Worm (Caenorhabditis elegans) whole organism, L4 larva: ENCODE measurements around the gene srg-41.

Source experiments
- R02D3.7 ChIP-seq: fragments of 150-350 bp; sonication (generic microtip); optimal IDR thresholded peaks from 3 replicates; lab custom pipeline; 2014; ENCODE audit warnings: missing biosample characterization, missing genetic modification characterization
- ZK337.2 ChIP-seq: fragments of 200-800 bp; sonication (Bioruptor generic); IDR thresholded peaks from 2 replicates; pipeline ENCODE4 v1.3.6; 2022; ENCODE audit warnings: missing genetic modification reagents, missing genetic modification characterization, missing compliant biosample characterization
- ama-1 ChIP-seq: fragments of 150-350 bp; optimal IDR thresholded peaks from 2 replicates; lab custom pipeline; 2014; ENCODE audit warnings: inconsistent platforms, mixed read lengths
- arid-1 ChIP-seq: fragments of 200-800 bp; sonication (Bioruptor generic); conservative IDR thresholded peaks from 2 replicates; pipeline ENCODE4 v1.3.6; 2022; ENCODE audit warnings: missing genetic modification reagents, missing genetic modification characterization, missing compliant biosample characterization
- ceh-20 ChIP-seq: fragments of 200-800 bp; sonication (Bioruptor generic); IDR thresholded peaks from 2 replicates; pipeline ENCODE4 v1.3.6; 2022; ENCODE audit warnings: missing genetic modification reagents, missing genetic modification characterization, missing compliant biosample characterization
- ceh-28 ChIP-seq: fragments of 150-350 bp; optimal IDR thresholded peaks from 2 replicates; lab custom pipeline; 2014; ENCODE audit warnings: missing biosample characterization, missing genetic modification reagents, missing genetic modification characterization
- ceh-82 ChIP-seq: sonication (generic microtip); optimal IDR thresholded peaks from 2 replicates; lab custom pipeline; 2017; ENCODE audit warnings: missing biosample characterization, missing genetic modification characterization
- daf-16 ChIP-seq, 3 experiments: sonication (generic microtip); optimal IDR thresholded peaks; 2 replicates each; lab custom pipeline; 2016 to 2017; ENCODE audit warnings: missing genetic modification characterization in 3 of 3, missing genetic modification reagents in 3 of 3, mild to moderate bottlenecking in 2 of 3, missing compliant biosample characterization in 2 of 3, missing biosample characterization in 1 of 3, moderate library complexity in 1 of 3
- egl-43 ChIP-seq: fragments of 200-800 bp; sonication (Bioruptor generic); IDR thresholded peaks from 2 replicates; pipeline ENCODE4 v1.3.6; 2022; ENCODE audit warnings: missing genetic modification reagents, missing genetic modification characterization, missing compliant biosample characterization
- fkh-10 ChIP-seq: fragments of 150-350 bp; optimal IDR thresholded peaks from 2 replicates; lab custom pipeline; 2014; ENCODE audit warnings: missing biosample characterization, missing genetic modification reagents, missing genetic modification characterization
- hlh-11 ChIP-seq: fragments of 200-800 bp; sonication (Bioruptor generic); optimal IDR thresholded peaks from 2 replicates; lab custom pipeline; 2018; ENCODE audit warnings: mild to moderate bottlenecking, missing genetic modification characterization, missing compliant biosample characterization
- lin-1 ChIP-seq: fragments of 200-800 bp; sonication (Bioruptor generic); IDR thresholded peaks from 2 replicates; pipeline ENCODE4 v1.3.6; 2022; ENCODE audit warnings: missing genetic modification reagents, missing genetic modification characterization, missing compliant biosample characterization
- lin-29 ChIP-seq: fragments of 200-800 bp; sonication (Bioruptor generic); IDR thresholded peaks from 2 replicates; pipeline ENCODE4 v1.3.6; 2022; ENCODE audit warnings: missing genetic modification reagents, missing genetic modification characterization, missing compliant biosample characterization
- lin-39 ChIP-seq: fragments of 150-350 bp; optimal IDR thresholded peaks from 2 replicates; lab custom pipeline; 2014; ENCODE audit warnings: missing biosample characterization, missing genetic modification reagents, missing genetic modification characterization
- lir-3 ChIP-seq: sonication (generic microtip); optimal IDR thresholded peaks from 2 replicates; lab custom pipeline; 2016; ENCODE audit warnings: mild to moderate bottlenecking, missing genetic modification characterization, missing compliant biosample characterization
- madf-9 ChIP-seq: fragments of 200-800 bp; sonication (Bioruptor generic); conservative IDR thresholded peaks from 2 replicates; pipeline ENCODE4 v1.3.6; 2022; ENCODE audit warnings: missing genetic modification reagents, missing genetic modification characterization, missing compliant biosample characterization
- mes-2 ChIP-seq: sonication (generic microtip); optimal IDR thresholded peaks from 2 replicates; lab custom pipeline; 2016; ENCODE audit warnings: missing genotype, mild to moderate bottlenecking, missing genetic modification characterization, missing compliant biosample characterization; ENCODE audit not compliant: poor library complexity, severe bottlenecking
- mxl-2 ChIP-seq: fragments of 200-800 bp; sonication (Bioruptor generic); conservative IDR thresholded peaks from 2 replicates; pipeline ENCODE4 v1.3.6; 2022; ENCODE audit warnings: missing genetic modification reagents, missing genetic modification characterization, missing compliant biosample characterization
- nhr-10 ChIP-seq: fragments of 150-350 bp; optimal IDR thresholded peaks from 2 replicates; lab custom pipeline; 2014; ENCODE audit warnings: missing biosample characterization, missing genetic modification characterization
- nhr-28 ChIP-seq: fragments of 150-350 bp; optimal IDR thresholded peaks from 2 replicates; lab custom pipeline; 2014; ENCODE audit warnings: missing biosample characterization, missing genetic modification characterization
- nhr-41 ChIP-seq: fragments of 200-800 bp; sonication (Bioruptor generic); IDR thresholded peaks from 2 replicates; pipeline ENCODE4 v1.3.6; 2022; ENCODE audit warnings: missing genetic modification reagents, missing genetic modification characterization, missing compliant biosample characterization
- php-3 ChIP-seq: fragments of 200-800 bp; sonication (Bioruptor generic); IDR thresholded peaks from 2 replicates; pipeline ENCODE4 v1.3.6; 2022; ENCODE audit warnings: missing genetic modification reagents, missing genetic modification characterization, missing compliant biosample characterization
- pqm-1 ChIP-seq: sonication (generic microtip); optimal IDR thresholded peaks from 2 replicates; lab custom pipeline; 2017; ENCODE audit warnings: missing biosample characterization, missing genetic modification characterization
- snpc-4 ChIP-seq: fragments of 150-350 bp; optimal IDR thresholded peaks from 2 replicates; lab custom pipeline; 2014; ENCODE audit warnings: missing biosample characterization, missing genetic modification characterization
- unc-62 ChIP-seq, 3 experiments: fragments of 150-350 bp in 1 of 3; sonication (generic microtip); optimal IDR thresholded peaks in 2 of 3; peaks in 1 of 3; 1 replicate in 1 of 3; 2 replicates in 2 of 3; lab custom pipeline; 2014 to 2017; ENCODE audit warnings: missing biosample characterization in 3 of 3, missing genetic modification characterization in 3 of 3, missing genetic modification reagents in 3 of 3, missing genotype in 1 of 3
- zfp-2 ChIP-seq: sonication (generic microtip); optimal IDR thresholded peaks from 2 replicates; lab custom pipeline; 2016; ENCODE audit warnings: mild to moderate bottlenecking, missing genetic modification characterization, missing compliant biosample characterization
- zip-2 ChIP-seq: fragments of 150-350 bp; optimal IDR thresholded peaks from 2 replicates; lab custom pipeline; 2014; ENCODE audit warnings: missing biosample characterization, missing genetic modification characterization

Gene srg-41

ce11 chrV:11161791-11162190, at the start of gene srg-41:
Gene srg-41, minus strand, starts transcription at chrV:11161891.
- no peak for TF ChIP-seq pqm-1 (tag; lab: Kevin White, UChicago)
- TF ChIP-seq nhr-10 (tag; lab: Kevin White, UChicago): no peak
- no peak for TF ChIP-seq zfp-2 (tag; lab: Kevin White, UChicago)
- no peak for TF ChIP-seq ceh-28 (tag; lab: Kevin White, UChicago)
- no peak for TF ChIP-seq arid-1 (GFP tag; lab: Robert Waterston, UW)
- no peak for TF ChIP-seq ama-1 (lab: Kevin White, UChicago)

DNA sequence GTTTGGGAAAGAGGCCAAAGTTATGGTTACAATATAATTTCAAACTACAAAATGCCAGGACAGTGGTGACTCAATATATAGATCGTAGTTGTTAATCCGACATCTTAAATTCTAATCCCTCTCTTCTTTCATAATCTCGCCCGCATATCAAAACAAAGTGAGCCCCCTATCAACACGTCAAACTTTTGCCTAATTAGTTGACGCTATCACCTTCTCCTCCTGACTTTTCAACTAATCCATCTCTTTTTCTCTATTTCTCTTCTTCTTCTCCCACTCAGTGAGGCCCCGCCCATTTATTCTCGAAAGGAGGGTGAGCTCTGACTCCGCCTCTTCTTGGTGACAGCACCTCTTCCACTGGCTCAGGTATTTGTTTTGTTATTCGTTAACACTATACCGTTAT, 49.6 kb upstream of the srg-41 start:
- TF ChIP-seq ZK337.2 (GFP tag; lab: Robert Waterston, UW) (no peak), mxl-2 (GFP tag; lab: Robert Waterston, UW) (no peak), ceh-82 (no peak), unc-62 (GFP tag; optimal IDR thresholded peaks at IDR 0.05 in 1 of 2; lab: Kevin White, UChicago) (peak in 1 of 2 experiments; percentile 44), unc-62 (tag; optimal IDR thresholded peaks at IDR 0.05; lab: Kevin White, UChicago) (no peak)
- TF ChIP-seq, all 104 proteins: peak for 1

DNA sequence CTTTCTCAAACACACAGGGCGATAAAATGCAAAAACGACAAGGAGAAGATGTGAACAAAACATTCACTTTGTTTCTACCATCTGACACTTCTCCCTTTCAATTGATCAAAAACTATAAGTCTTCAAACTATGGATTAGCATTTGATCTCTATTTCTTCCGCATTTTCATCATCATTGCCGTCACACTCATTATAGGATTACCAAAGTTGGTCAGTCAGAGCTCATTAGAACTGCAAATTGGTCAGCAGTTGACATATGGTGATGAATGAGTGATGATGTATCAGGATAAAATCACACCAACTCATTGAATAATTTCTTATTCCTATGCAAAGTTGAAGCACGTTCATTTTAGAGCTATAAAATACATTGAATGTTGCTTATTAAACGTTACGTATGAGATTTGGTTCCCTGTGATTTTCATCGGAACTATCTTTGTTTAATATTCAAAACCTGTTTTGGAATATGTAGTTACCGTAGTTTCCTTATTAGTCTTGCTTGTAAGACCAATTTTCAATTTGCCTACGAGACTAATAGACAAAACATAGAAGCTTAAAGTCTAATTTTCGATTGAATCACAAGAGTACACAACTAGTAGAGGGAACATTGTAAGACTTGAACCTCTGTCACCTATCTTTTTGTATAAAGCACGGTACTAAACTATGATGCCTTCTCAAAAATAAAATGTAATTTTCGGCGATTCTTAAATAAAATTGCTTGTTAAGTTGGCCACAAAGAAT, 47.9 kb upstream of the srg-41 start:
- no peak for TF ChIP-seq lin-39 (tag; lab: Kevin White, UChicago)
- peak in 1 of 2 experiments; percentile 92 for TF ChIP-seq unc-62 (GFP tag; optimal IDR thresholded peaks at IDR 0.05 in 1 of 2; lab: Kevin White, UChicago)
- TF ChIP-seq unc-62 (tag; optimal IDR thresholded peaks at IDR 0.05; lab: Kevin White, UChicago): no peak

DNA sequence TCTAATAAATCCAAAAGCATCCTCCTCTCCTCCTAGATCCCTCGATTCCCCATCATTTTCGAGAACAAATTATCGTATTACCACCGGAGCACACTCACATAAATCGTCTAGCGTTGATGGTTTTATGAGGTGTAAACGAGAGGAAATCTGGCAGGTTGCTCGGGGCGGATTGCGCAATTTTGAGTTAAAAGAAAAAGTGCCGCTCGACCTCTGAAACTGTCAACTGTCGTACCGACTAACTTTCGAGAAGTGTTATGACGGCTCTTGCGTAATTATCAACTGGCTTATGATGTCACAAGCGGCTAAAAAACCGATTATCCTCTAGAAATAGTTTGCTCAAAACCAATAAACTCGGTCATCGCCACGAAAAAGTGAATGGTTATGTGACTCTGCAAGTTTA, 44.8 kb upstream of the srg-41 start:
- no peak for TF ChIP-seq lin-29 (GFP tag; lab: Robert Waterston, UW)

- TF ChIP-seq unc-62 (GFP tag; optimal IDR thresholded peaks at IDR 0.05 in 1 of 2; lab: Kevin White, UChicago) (peak in 1 of 2 experiments; percentile 58), unc-62 (tag; optimal IDR thresholded peaks at IDR 0.05; lab: Kevin White, UChicago) (no peak), lir-3 (tag; lab: Kevin White, UChicago) (no peak)
Observed at ce11 chrV:11204452-11204851, 42.8 kb upstream of the srg-41 start.

DNA sequence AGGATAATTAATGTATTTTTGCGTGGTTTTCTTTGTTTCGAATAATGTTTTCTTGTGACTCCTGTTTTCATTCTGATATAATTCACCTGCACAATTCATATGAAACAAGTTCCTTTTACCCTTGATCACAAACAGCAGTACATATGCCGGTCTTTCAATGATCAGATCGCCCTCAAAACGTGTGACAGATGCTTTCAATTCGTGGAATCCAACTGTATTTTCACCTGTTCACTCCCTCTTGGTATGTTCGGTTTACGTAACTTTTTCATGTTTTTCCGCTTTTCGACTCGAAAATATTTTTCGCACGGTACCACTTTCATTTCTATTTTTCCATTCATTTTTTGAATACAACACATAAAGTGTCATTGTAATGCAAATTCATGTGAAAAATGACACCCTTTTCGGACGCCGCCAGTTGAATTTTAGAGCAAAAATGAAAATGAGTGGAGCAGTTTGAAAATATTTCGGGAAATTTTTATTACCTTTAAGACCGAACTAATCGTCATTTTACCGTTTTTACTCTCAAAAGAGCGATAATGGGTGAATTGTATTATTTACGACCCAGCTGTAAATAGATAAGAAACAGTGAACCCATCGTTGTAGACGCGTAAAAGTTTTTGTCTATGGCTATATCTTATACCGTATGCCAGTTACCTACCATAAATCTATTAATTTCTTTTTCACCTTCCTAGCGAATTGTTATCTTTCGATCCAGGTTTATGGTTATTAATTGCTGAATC, 40.3 kb upstream of the srg-41 start, which contains the start of gene K10D6.4:
Gene K10D6.4, plus strand, starts transcription at position 100 of the 740 bp plus-strand sequence.
- TF ChIP-seq nhr-28 (tag; lab: Kevin White, UChicago) (peak; percentile 60), lin-1 (GFP tag; lab: Robert Waterston, UW) (no peak), R02D3.7 (tag; lab: Kevin White, UChicago) (no peak), nhr-41 (GFP tag; lab: Robert Waterston, UW) (no peak), zip-2 (tag; lab: Kevin White, UChicago) (no peak), egl-43 (GFP tag; lab: Robert Waterston, UW) (no peak), lin-39 (tag; lab: Kevin White, UChicago) (no peak), ceh-20 (GFP tag; lab: Robert Waterston, UW) (0 out of 2 replicates have a peak, but pooled peaks have one; percentile 53), php-3 (peak; percentile 90), daf-16 (GFP tag; optimal IDR thresholded peaks at IDR 0.05; lab: Kevin White, UChicago) (no peak), daf-16 (tag; optimal IDR thresholded peaks at IDR 0.05; lab: Kevin White, UChicago) (peak; percentile 47), lin-29 (GFP tag; lab: Robert Waterston, UW) (no peak), fkh-10 (GFP tag; lab: Kevin White, UChicago) (no peak), hlh-11 (tag; lab: Kevin White, UChicago) (peak; percentile 22), snpc-4 (tag; lab: Kevin White, UChicago) (no peak), mes-2 (tag; lab: Kevin White, UChicago) (no peak), pqm-1 (tag; lab: Kevin White, UChicago) (peak; percentile 59), madf-9 (GFP tag; lab: Robert Waterston, UW) (no peak), ama-1 (lab: Kevin White, UChicago) (no peak)
